Worm (Caenorhabditis elegans): ENCODE results near the gene F10E7.1.

F10E7.1 gene

ce11 chrII:7090085-7090484 is 36.5 kb upstream of the F10E7.1 start (continued):
- no peak for TF ChIP-seq fkh-10 (GFP tag; optimal IDR thresholded peaks at IDR 0.05)
- TF ChIP-seq ceh-88 (GFP tag; IDR thresholded peaks at IDR 0.05) = peak; percentile 25; the same call in 1 of the 2 replicates
- TF ChIP-seq tbx-2 (tag; optimal IDR thresholded peaks at IDR 0.05) = no peak
- TF ChIP-seq nhr-11 (tag; optimal IDR thresholded peaks at IDR 0.05) = no peak
- TF ChIP-seq mef-2 (tag; optimal IDR thresholded peaks at IDR 0.05) = no peak
- TF ChIP-seq xbp-1 (tag; optimal IDR thresholded peaks at IDR 0.05) = peak; percentile 58
- no peak for TF ChIP-seq egl-13 (tag; optimal IDR thresholded peaks at IDR 0.05)
- TF ChIP-seq unc-98 (GFP tag; IDR thresholded peaks at IDR 0.05) = no peak
- TF ChIP-seq unc-62 (GFP tag; optimal IDR thresholded peaks at IDR 0.05) = no peak
- TF ChIP-seq ztf-11 (tag; optimal IDR thresholded peaks at IDR 0.05) = no peak
- peak; percentile 26 to 54 for TF ChIP-seq lsy-2 (tag; optimal IDR thresholded peaks at IDR 0.05)
- no peak for TF ChIP-seq unc-86 (tag; optimal IDR thresholded peaks at IDR 0.05)
- TF ChIP-seq snpc-4 (tag; optimal IDR thresholded peaks at IDR 0.05) = no peak
- no peak for TF ChIP-seq nhr-12 (tag; optimal IDR thresholded peaks at IDR 0.05)
- peak; percentile 24 for TF ChIP-seq pax-3 (tag; optimal IDR thresholded peaks at IDR 0.05)
- TF ChIP-seq hpl-2 (GFP tag; optimal IDR thresholded peaks at IDR 0.05) = no peak
- peak; percentile 89 for TF ChIP-seq lin-14 (GFP tag; optimal IDR thresholded peaks at IDR 0.05)
- no peak for TF ChIP-seq alr-1 (tag; optimal IDR thresholded peaks at IDR 0.05; ENCODE audit: borderline replicate concordance)
- TF ChIP-seq C16A3.4 (tag; optimal IDR thresholded peaks at IDR 0.05) = no peak
- no peak for TF ChIP-seq aha-1 (tag; optimal IDR thresholded peaks at IDR 0.05)
- TF ChIP-seq hlh-4 (tag; optimal IDR thresholded peaks at IDR 0.05) = no peak
- TF ChIP-seq snu-23 (GFP tag; optimal IDR thresholded peaks at IDR 0.05) = peak; percentile 73
- peak; percentile 69 for TF ChIP-seq vab-15 (tag; optimal IDR thresholded peaks at IDR 0.05)
- no peak for TF ChIP-seq lin-15B (tag; optimal IDR thresholded peaks at IDR 0.05)
- no peak for TF ChIP-seq ama-1 (optimal IDR thresholded peaks at IDR 0.05)
- TF ChIP-seq nhr-47 (tag; optimal IDR thresholded peaks at IDR 0.05) = peak; percentile 39
- no peak for TF ChIP-seq ceh-63 (GFP tag; optimal IDR thresholded peaks at IDR 0.05)
- peak; percentile 82 for TF ChIP-seq nhr-71 (tag; optimal IDR thresholded peaks at IDR 0.05)
- no peak for TF ChIP-seq nhr-237 (tag; optimal IDR thresholded peaks at IDR 0.05)

- TF ChIP-seq hpl-2 (GFP tag; optimal IDR thresholded peaks at IDR 0.05) = no peak
- no peak for TF ChIP-seq efl-1 (optimal IDR thresholded peaks at IDR 0.05)
- TF ChIP-seq efl-1 (GFP tag; optimal IDR thresholded peaks at IDR 0.05 in 1 of 2) = peak in 1 of 2 experiments; percentile 2
Observed at ce11 chrII:7090852-7091251, 35.7 kb upstream of the F10E7.1 start.

DNA sequence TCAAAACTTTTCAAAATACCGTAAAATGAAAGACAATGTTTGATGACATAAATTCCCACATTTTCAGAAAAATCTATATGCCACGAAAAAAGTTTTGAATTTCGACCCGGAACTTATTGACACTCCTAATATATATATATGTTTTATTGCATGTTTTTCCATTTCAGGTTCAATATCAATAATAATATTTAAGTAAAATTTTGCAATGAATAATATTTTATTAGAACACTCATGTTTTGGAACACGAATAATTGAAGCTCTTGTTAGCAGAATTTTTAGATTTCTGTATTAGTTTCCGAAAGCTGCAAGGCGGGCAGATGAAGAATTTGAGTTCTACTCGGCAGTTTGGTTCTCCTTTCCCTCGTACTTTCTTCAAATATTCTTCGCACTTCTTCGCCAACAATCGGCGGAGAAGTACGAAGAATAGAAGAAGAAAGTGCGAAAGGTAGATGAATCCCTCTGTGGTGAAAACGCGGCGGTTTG is 33.2 kb upstream of the F10E7.1 start, which contains the start of gene T02G5.3:
TSS of gene T02G5.3 (plus strand) at position 51 of the 483 bp plus-strand sequence.
- TF ChIP-seq xbp-1 (tag; optimal IDR thresholded peaks at IDR 0.05) (no peak), nhr-85 (tag) (peak; percentile 60), ceh-63 (GFP tag; optimal IDR thresholded peaks at IDR 0.05) (no peak), lin-13 (GFP tag; optimal IDR thresholded peaks at IDR 0.05) (no peak)

- TF ChIP-seq alr-1 (tag; optimal IDR thresholded peaks at IDR 0.05; ENCODE audit: borderline replicate concordance) (no peak), nhr-85 (tag) (no peak), nhr-20 (tag; optimal IDR thresholded peaks at IDR 0.05) (no peak), efl-1 (optimal IDR thresholded peaks at IDR 0.05) (no peak), efl-1 (GFP tag; optimal IDR thresholded peaks at IDR 0.05 in 1 of 2) (peak in 1 of 2 experiments; percentile 67), unc-30 (tag; optimal IDR thresholded peaks at IDR 0.05) (no peak), ces-1 (GFP tag; optimal IDR thresholded peaks at IDR 0.05) (no peak)
Observed at ce11 chrII:7095970-7096369, 30.6 kb upstream of the F10E7.1 start.

- no peak for TF ChIP-seq unc-86 (tag; optimal IDR thresholded peaks at IDR 0.05)
- TF ChIP-seq lin-15B (tag; optimal IDR thresholded peaks at IDR 0.05) = no peak
- TF ChIP-seq mef-2 (tag; optimal IDR thresholded peaks at IDR 0.05) = no peak
- TF ChIP-seq C34B4.2 (tag; optimal IDR thresholded peaks at IDR 0.05) = no peak
- TF ChIP-seq swsn-7 (tag; optimal IDR thresholded peaks at IDR 0.05) = no peak
- no peak for TF ChIP-seq lin-14 (GFP tag; optimal IDR thresholded peaks at IDR 0.05)
- TF ChIP-seq unc-98 (GFP tag; IDR thresholded peaks at IDR 0.05) = no peak
- no peak for TF ChIP-seq nhr-20 (tag; optimal IDR thresholded peaks at IDR 0.05)
- no peak for TF ChIP-seq nhr-85 (tag)
- no peak for TF ChIP-seq C16A3.4 (tag; optimal IDR thresholded peaks at IDR 0.05)
- TF ChIP-seq ceh-90 (tag; optimal IDR thresholded peaks at IDR 0.05) = no peak
- TF ChIP-seq dpl-1 (GFP tag; optimal IDR thresholded peaks at IDR 0.05) = no peak
Observed at ce11 chrII:7098578-7098977, 28.0 kb upstream of the F10E7.1 start, which contains the start of gene mct-5. mct-5 (minus strand) TSS chrII:7098593.
